Worm (Caenorhabditis elegans) whole organism, L4/young adult: ENCODE data around the gene col-181.

Source experiments
- W03F9.2 ChIP-seq: fragments of 150-350 bp; optimal IDR thresholded peaks from 2 replicates; lab custom pipeline; 2014; ENCODE audit warnings: missing biosample characterization, missing genetic modification characterization
- dao-5 ChIP-seq: sonication (generic microtip); optimal IDR thresholded peaks from 2 replicates; lab custom pipeline; 2016; ENCODE audit warnings: missing genotype, missing genetic modification characterization, moderate library complexity, missing compliant biosample characterization
- him-1 ChIP-seq: sonication (generic microtip); optimal IDR thresholded peaks from 2 replicates; lab custom pipeline; 2016; ENCODE audit warnings: missing genotype, missing genetic modification reagents, missing genetic modification characterization, missing compliant biosample characterization

- TF ChIP-seq him-1 (tag; lab: Kevin White, UChicago) (no peak), W03F9.2 (tag; lab: Kevin White, UChicago) (no peak), dao-5 (tag; lab: Kevin White, UChicago) (no peak)
Observed at ce11 chrX:12095200-12095599, 9.5 kb upstream of the col-181 start.
